Fruit fly (Drosophila melanogaster) whole organism, embryonic: ENCODE results near the gene CG16853.

ENCODE experiments used
- ATbp ChIP-seq: fragments of 200-800 bp; sonication (Bioruptor generic); optimal IDR thresholded peaks from 2 replicates; lab custom pipeline; 2017; ENCODE audit warnings: missing biosample characterization, mild to moderate bottlenecking, missing genetic modification characterization, missing genetic modification reagents
- Atf3 ChIP-seq: fragments of 200-800 bp; sonication (Bioruptor generic); optimal IDR thresholded peaks from 3 replicates; lab custom pipeline; 2016; ENCODE audit warnings: missing biosample characterization, missing genetic modification characterization
- Awh ChIP-seq: fragments of 200-800 bp; sonication (Bioruptor generic); IDR thresholded peaks from 2 replicates; pipeline ENCODE4, ENCODE4 v1.3.6; 2022; ENCODE audit warnings: missing biosample characterization, missing genetic modification characterization
- CG10462 ChIP-seq: fragments of 200-800 bp; sonication (Bioruptor generic); optimal IDR thresholded peaks from 2 replicates; lab custom pipeline; 2016; ENCODE audit warnings: missing biosample characterization, missing genetic modification characterization
- CG11723 ChIP-seq: fragments of 200-800 bp; sonication (Bioruptor generic); optimal IDR thresholded peaks from 2 replicates; lab custom pipeline; 2017; ENCODE audit warnings: missing biosample characterization, mild to moderate bottlenecking, missing genetic modification characterization
- CG13775 ChIP-seq: fragments of 200-800 bp; sonication (Bioruptor generic); optimal IDR thresholded peaks from 3 replicates; lab custom pipeline; 2017; ENCODE audit warnings: missing biosample characterization, mild to moderate bottlenecking, missing genetic modification characterization
- CG14014 ChIP-seq: fragments of 200-800 bp; sonication (Bioruptor generic); IDR thresholded peaks from 2 replicates; pipeline ENCODE4 v1.3.6; 2022; ENCODE audit warnings: missing biosample characterization, missing genetic modification characterization
- CG16813 ChIP-seq: fragments of 200-800 bp; sonication (Bioruptor generic); IDR thresholded peaks from 3 replicates; pipeline ENCODE4 v1.3.6; 2022; ENCODE audit warnings: missing biosample characterization, missing genetic modification characterization; ENCODE audit not compliant: partially characterized antibody
- CG16815 ChIP-seq: fragments of 200-800 bp; sonication (Bioruptor generic); optimal IDR thresholded peaks from 3 replicates; lab custom pipeline; 2017; ENCODE audit warnings: missing biosample characterization, mild to moderate bottlenecking, missing genetic modification characterization
- CG3726 ChIP-seq: fragments of 200-800 bp; sonication (Bioruptor generic); IDR thresholded peaks from 3 replicates; pipeline ENCODE4, ENCODE4 v1.3.6; 2022; ENCODE audit warnings: missing biosample characterization, missing genetic modification characterization
- CG4730 ChIP-seq: fragments of 200-800 bp; sonication (Bioruptor generic); IDR thresholded peaks from 2 replicates; pipeline ENCODE4 v1.3.6; 2022; ENCODE audit warnings: missing biosample characterization, missing genetic modification characterization
- CG6175 ChIP-seq: fragments of 200-800 bp; sonication (Bioruptor generic); IDR thresholded peaks from 3 replicates; pipeline ENCODE4 v1.3.6; 2022; ENCODE audit warnings: missing biosample characterization, missing genetic modification characterization
- CG6765 ChIP-seq: fragments of 200-800 bp; sonication (Bioruptor generic); optimal IDR thresholded peaks from 3 replicates; lab custom pipeline; 2017; ENCODE audit warnings: missing biosample characterization, mild to moderate bottlenecking, missing genetic modification characterization
- CG6813 ChIP-seq: fragments of 200-800 bp; sonication (Bioruptor generic); optimal IDR thresholded peaks from 2 replicates; lab custom pipeline; 2017; ENCODE audit warnings: missing biosample characterization, missing genetic modification characterization, mild to moderate bottlenecking, moderate library complexity, missing genetic modification reagents
- CG7372 ChIP-seq: fragments of 200-800 bp; sonication (Bioruptor generic); IDR thresholded peaks from 2 replicates; pipeline ENCODE4 v1.3.6; 2022; ENCODE audit warnings: missing biosample characterization, missing genetic modification characterization
- CG9215 ChIP-seq: fragments of 200-800 bp; sonication (Bioruptor generic); IDR thresholded peaks from 2 replicates; pipeline ENCODE4 v1.3.6; 2022; ENCODE audit warnings: missing biosample characterization, missing genetic modification characterization
- Dll ChIP-seq: fragments of 200-800 bp; sonication (Bioruptor generic); IDR thresholded peaks from 4 replicates; pipeline ENCODE4 v1.3.6; 2022; ENCODE audit warnings: missing biosample characterization, missing genetic modification characterization; ENCODE audit not compliant: partially characterized antibody
- E2f1 ChIP-seq: fragments of 200-800 bp; sonication (Bioruptor generic); IDR thresholded peaks from 2 replicates; pipeline ENCODE4 v1.3.6; 2022; ENCODE audit warnings: missing biosample characterization, missing genetic modification characterization
- Eip74EF ChIP-seq, 2 experiments: fragments of 200-800 bp in 1 of 2; fragments of >200 bp in 1 of 2; sonication (Bioruptor generic) in 1 of 2; optimal IDR thresholded peaks; 2 replicates each; lab custom pipeline; 2017 to 2019; ENCODE audit warnings: missing biosample characterization in 2 of 2, missing genetic modification characterization in 2 of 2, mild to moderate bottlenecking in 1 of 2, moderate library complexity in 1 of 2
- HLHmδ ChIP-seq: fragments of 200-800 bp; sonication (Bioruptor generic); optimal IDR thresholded peaks from 2 replicates; lab custom pipeline; 2018; ENCODE audit warnings: missing biosample characterization, mild to moderate bottlenecking, missing genetic modification characterization, moderate library complexity
- Hey ChIP-seq: fragments of 200-800 bp; sonication (Bioruptor generic); optimal IDR thresholded peaks from 3 replicates; lab custom pipeline; 2018; ENCODE audit warnings: missing biosample characterization, mild to moderate bottlenecking, missing genetic modification characterization
- Hr3 ChIP-seq: fragments of 200-800 bp; sonication (Bioruptor generic); optimal IDR thresholded peaks from 3 replicates; lab custom pipeline; 2016; ENCODE audit warnings: missing biosample characterization, missing genetic modification characterization
- Lhr ChIP-seq: fragments of 200-800 bp; sonication (Bioruptor generic); optimal IDR thresholded peaks from 3 replicates; lab custom pipeline; 2017; ENCODE audit warnings: mild to moderate bottlenecking, missing biosample characterization, missing genetic modification reagents, missing genetic modification characterization
- MBD-R2 ChIP-seq: fragments of 200-800 bp; sonication (Bioruptor generic); IDR thresholded peaks from 2 replicates; pipeline ENCODE4 v1.3.6; 2022; ENCODE audit warnings: missing biosample characterization, missing genetic modification characterization
- Mrtf ChIP-seq: fragments of 200-800 bp; sonication (Bioruptor generic); IDR thresholded peaks from 3 replicates; pipeline ENCODE4 v1.3.6; 2022; ENCODE audit warnings: missing biosample characterization, missing genetic modification characterization
- NC2α ChIP-seq: fragments of 200-800 bp; sonication (Bioruptor generic); optimal IDR thresholded peaks from 2 replicates; lab custom pipeline; 2016; ENCODE audit warnings: missing biosample characterization, missing genetic modification characterization
- Opbp ChIP-seq: fragments of 200-800 bp; sonication (Bioruptor generic); IDR thresholded peaks from 3 replicates; pipeline ENCODE4 v1.3.6; 2022; ENCODE audit warnings: missing biosample characterization, missing genetic modification characterization; ENCODE audit not compliant: partially characterized antibody
- Xbp1 ChIP-seq: fragments of 200-800 bp; sonication (Bioruptor generic); optimal IDR thresholded peaks from 3 replicates; lab custom pipeline; 2016; ENCODE audit warnings: missing biosample characterization, mild to moderate bottlenecking, missing genetic modification characterization
- ab ChIP-seq: fragments of 200-800 bp; sonication (Bioruptor generic); optimal IDR thresholded peaks from 2 replicates; lab custom pipeline; 2016; ENCODE audit warnings: missing biosample characterization, missing genetic modification characterization
- amos ChIP-seq: fragments of 200-800 bp; sonication (Bioruptor generic); IDR thresholded peaks from 2 replicates; pipeline ENCODE4 v1.3.6; 2022; ENCODE audit warnings: missing biosample characterization, missing genetic modification characterization; ENCODE audit not compliant: partially characterized antibody
- az2 ChIP-seq: fragments of 200-800 bp; sonication (Bioruptor generic); optimal IDR thresholded peaks from 3 replicates; lab custom pipeline; 2016; ENCODE audit warnings: missing biosample characterization, missing genetic modification characterization
- bab2 ChIP-seq: fragments of 200-800 bp; sonication (Bioruptor generic); optimal IDR thresholded peaks from 2 replicates; lab custom pipeline; 2016; ENCODE audit warnings: missing biosample characterization, missing genetic modification characterization
- bcd ChIP-seq: fragments of 200-800 bp; sonication (Bioruptor generic); optimal IDR thresholded peaks from 2 replicates; lab custom pipeline; 2017; ENCODE audit warnings: missing biosample characterization, mild to moderate bottlenecking, missing genetic modification characterization
- bigmax ChIP-seq: fragments of 200-800 bp; sonication (Bioruptor generic); optimal IDR thresholded peaks from 2 replicates; lab custom pipeline; 2018; ENCODE audit warnings: missing biosample characterization, mild to moderate bottlenecking, missing genetic modification characterization
- chinmo ChIP-seq: fragments of 200-800 bp; sonication (Bioruptor generic); IDR thresholded peaks from 4 replicates; pipeline ENCODE4 v1.3.6; 2022; ENCODE audit warnings: missing biosample characterization, missing genetic modification characterization; ENCODE audit not compliant: partially characterized antibody
- chm ChIP-seq: fragments of 200-800 bp; sonication (Bioruptor generic); IDR thresholded peaks from 2 replicates; pipeline ENCODE4 v1.3.6; 2022; ENCODE audit warnings: missing biosample characterization, missing genetic modification characterization
- dan ChIP-seq: fragments of 200-800 bp; sonication (Bioruptor generic); IDR thresholded peaks from 2 replicates; pipeline ENCODE4 v1.3.6; 2022; ENCODE audit warnings: missing biosample characterization, missing genetic modification characterization
- dysf ChIP-seq: fragments of 200-800 bp; sonication (Bioruptor generic); IDR thresholded peaks from 3 replicates; pipeline ENCODE4 v1.3.6; 2022; ENCODE audit warnings: missing biosample characterization, missing genetic modification characterization
- gcm2 ChIP-seq: fragments of 200-800 bp; sonication (Bioruptor generic); optimal IDR thresholded peaks from 2 replicates; lab custom pipeline; 2016; ENCODE audit warnings: missing biosample characterization, missing genetic modification characterization
- ham ChIP-seq: fragments of 200-800 bp; sonication (Bioruptor generic); IDR thresholded peaks from 2 replicates; pipeline ENCODE4 v1.3.6; 2022; ENCODE audit warnings: missing biosample characterization, missing genetic modification characterization
- hb ChIP-seq: fragments of 200-800 bp; sonication (Bioruptor generic); IDR thresholded peaks from 3 replicates; pipeline ENCODE4 v1.3.6; 2022; ENCODE audit warnings: missing biosample characterization, missing genetic modification characterization; ENCODE audit not compliant: partially characterized antibody
- mirr ChIP-seq: fragments of 200-800 bp; sonication (Bioruptor generic); optimal IDR thresholded peaks from 3 replicates; lab custom pipeline; 2018; ENCODE audit warnings: missing biosample characterization, mild to moderate bottlenecking, missing genetic modification characterization
- ranshi ChIP-seq: fragments of 200-800 bp; sonication (Bioruptor generic); IDR thresholded peaks from 2 replicates; pipeline ENCODE4 v1.3.6; 2022; ENCODE audit warnings: missing biosample characterization, missing genetic modification characterization
- ro ChIP-seq: fragments of 200-800 bp; sonication (Bioruptor generic); IDR thresholded peaks from 2 replicates; pipeline ENCODE4 v1.3.6; 2022; ENCODE audit warnings: missing biosample characterization, missing genetic modification characterization
- sens ChIP-seq: fragments of 200-800 bp; sonication (Bioruptor generic); peaks from one replicate; lab custom pipeline; 2016; ENCODE audit warnings: missing biosample characterization, missing genetic modification characterization
- sqz ChIP-seq: fragments of 200-800 bp; sonication (Bioruptor generic); optimal IDR thresholded peaks from 3 replicates; lab custom pipeline; 2018; ENCODE audit warnings: missing biosample characterization, mild to moderate bottlenecking, missing genetic modification characterization
- ttk ChIP-seq: fragments of 200-800 bp; sonication (Bioruptor generic); IDR thresholded peaks from 2 replicates; pipeline ENCODE4 v2.1.2; 2022; ENCODE audit warnings: missing biosample characterization, missing genetic modification characterization
- tup ChIP-seq: fragments of 200-800 bp; sonication (Bioruptor generic); optimal IDR thresholded peaks from 2 replicates; lab custom pipeline; 2016; ENCODE audit warnings: missing biosample characterization, mild to moderate bottlenecking, missing genetic modification characterization, moderate library complexity

Gene CG16853

dm6 chr2L:13548786-13549780 is 7.0 kb downstream of the CG16853 start, which contains the start of gene B4 (continued):
- no peak for TF ChIP-seq bab2 (GFP tag; lab: Kevin White, UChicago)
- TF ChIP-seq CG16813 (GFP tag; lab: Robert Waterston, UW): no peak
- TF ChIP-seq CG9215: no peak
- TF ChIP-seq CG3726 (GFP tag; lab: Robert Waterston, UW): no peak; the same call in 2 of the 3 replicates
- TF ChIP-seq ranshi (GFP tag; lab: Robert Waterston, UW): 0 out of 2 replicates have a peak, but pooled peaks have one; percentile 3
- no peak for TF ChIP-seq ro (GFP tag; lab: Robert Waterston, UW)
- TF ChIP-seq tup (GFP tag; lab: Kevin White, UChicago): peak; percentile 51
- no peak for TF ChIP-seq Mrtf (GFP tag; lab: Robert Waterston, UW)
- TF ChIP-seq CG11723 (GFP tag; lab: Kevin White, UChicago): peak; percentile 3
- no peak for TF ChIP-seq MBD-R2
- peak; percentile 60 for TF ChIP-seq amos (GFP tag; lab: Robert Waterston, UW)
- peak; percentile 1 for TF ChIP-seq bigmax
- no peak for TF ChIP-seq ab (GFP tag; lab: Kevin White, UChicago)
- no peak for TF ChIP-seq Dll (GFP tag; lab: Robert Waterston, UW)
- TF ChIP-seq bcd (GFP tag; lab: Kevin White, UChicago): no peak
- peak; percentile 72 for TF ChIP-seq ATbp (GFP tag; lab: Kevin White, UChicago)
- TF ChIP-seq az2 (GFP tag; lab: Kevin White, UChicago): no peak
- TF ChIP-seq dan (GFP tag; lab: Robert Waterston, UW): no peak
- no peak for TF ChIP-seq hb (GFP tag; lab: Robert Waterston, UW)
- TF ChIP-seq dysf (GFP tag; lab: Robert Waterston, UW): no peak; the same call in 2 of the 3 replicates
- peak; percentile 59 for TF ChIP-seq Lhr
- peak; percentile 38; the same call in 1 of the 2 replicates for TF ChIP-seq E2f1
- TF ChIP-seq Eip74EF (GFP tag; optimal IDR thresholded peaks at IDR 0.05; lab: Kevin White, UChicago): peak in 1 of 2 experiments; percentile 37
- peak; percentile 72; the same call in 2 of the 3 replicates for TF ChIP-seq Opbp
- TF ChIP-seq ham: no peak
- peak; percentile 30 for TF ChIP-seq gcm2 (GFP tag; lab: Kevin White, UChicago)
- TF ChIP-seq Xbp1: no peak
- peak; percentile 76 for TF ChIP-seq sens (GFP tag; lab: Kevin White, UChicago)
- TF ChIP-seq CG14014 (GFP tag; lab: Robert Waterston, UW): peak; percentile 37; the same call in 1 of the 2 replicates
- TF ChIP-seq CG6765 (GFP tag; lab: Kevin White, UChicago): peak; percentile 65
- TF ChIP-seq sqz (GFP tag; lab: Kevin White, UChicago): peak; percentile 94
- TF ChIP-seq CG13775 (GFP tag; lab: Kevin White, UChicago): no peak
- TF ChIP-seq NC2α (GFP tag; lab: Kevin White, UChicago): no peak
- TF ChIP-seq CG7372 (GFP tag; lab: Robert Waterston, UW): no peak
- peak; percentile 81; the same call in 2 of the 4 replicates for TF ChIP-seq chinmo (GFP tag; lab: Robert Waterston, UW)
- TF ChIP-seq CG6175 (GFP tag; lab: Robert Waterston, UW): peak; percentile 90; the same call in 2 of the 3 replicates
- 0 out of 2 replicates have a peak, but pooled peaks have one; percentile 37 for TF ChIP-seq ttk (GFP tag; lab: Robert Waterston, UW)
- TF ChIP-seq CG4730 (GFP tag; lab: Robert Waterston, UW): no peak
- TF ChIP-seq Hr3 (GFP tag; lab: Kevin White, UChicago): no peak
- TF ChIP-seq Atf3 (GFP tag; lab: Kevin White, UChicago): no peak
- peak; percentile 89 for TF ChIP-seq mirr (GFP tag; lab: Kevin White, UChicago)
- TF ChIP-seq CG10462: no peak
- peak; percentile 88 for TF ChIP-seq Hey (tag; lab: Kevin White, UChicago)
- TF ChIP-seq HLHmδ (GFP tag; lab: Kevin White, UChicago): peak; percentile 95
- no peak for TF ChIP-seq CG16815 (GFP tag; lab: Kevin White, UChicago)
- peak; percentile 69 for TF ChIP-seq CG6813 (GFP tag; lab: Kevin White, UChicago)
- TF ChIP-seq chm (GFP tag; lab: Robert Waterston, UW): peak; percentile 77
- TF ChIP-seq Awh (GFP tag; lab: Robert Waterston, UW): peak; percentile 25; the same call in 1 of the 2 replicates
